Fruit fly (Drosophila melanogaster) whole organism, embryonic: ENCODE results near the gene CG10570.

ENCODE experiments used
- Bgb ChIP-seq: fragments of 200-800 bp; sonication (Bioruptor generic); IDR thresholded peaks from 2 replicates; pipeline ENCODE4 v1.3.6; 2022; ENCODE audit warnings: missing biosample characterization, missing genetic modification characterization; ENCODE audit not compliant: partially characterized antibody
- CG10565 ChIP-seq: fragments of 200-800 bp; sonication (Bioruptor generic); optimal IDR thresholded peaks from 3 replicates; lab custom pipeline; 2016; ENCODE audit warnings: missing biosample characterization, mild to moderate bottlenecking, missing genetic modification characterization
- CG10959 ChIP-seq: fragments of 200-800 bp; sonication (Bioruptor generic); IDR thresholded peaks from 2 replicates; pipeline ENCODE4 v1.3.6; 2022; ENCODE audit warnings: missing biosample characterization, missing genetic modification characterization
- CG12071 ChIP-seq: fragments of 200-800 bp; sonication (Bioruptor generic); optimal IDR thresholded peaks from 3 replicates; lab custom pipeline; 2018; ENCODE audit warnings: missing biosample characterization, mild to moderate bottlenecking, missing genetic modification characterization
- CG12391 ChIP-seq: fragments of 200-800 bp; sonication (Bioruptor generic); optimal IDR thresholded peaks from 3 replicates; lab custom pipeline; 2018; ENCODE audit warnings: missing biosample characterization, mild to moderate bottlenecking, missing genetic modification characterization, moderate library complexity
- CG13894 ChIP-seq: fragments of 200-800 bp; sonication (Bioruptor generic); optimal IDR thresholded peaks from 3 replicates; lab custom pipeline; 2018; ENCODE audit warnings: missing biosample characterization, mild to moderate bottlenecking, missing genetic modification characterization, moderate library complexity
- CG14014 ChIP-seq: fragments of 200-800 bp; sonication (Bioruptor generic); IDR thresholded peaks from 2 replicates; pipeline ENCODE4 v1.3.6; 2022; ENCODE audit warnings: missing biosample characterization, missing genetic modification characterization
- CG17328 ChIP-seq: fragments of 200-800 bp; sonication (Bioruptor generic); IDR thresholded peaks from 2 replicates; pipeline ENCODE4 v1.3.6; 2022; ENCODE audit warnings: missing biosample characterization, missing genetic modification characterization
- CG17361 ChIP-seq: fragments of 200-800 bp; sonication (Bioruptor generic); IDR thresholded peaks from 3 replicates; pipeline ENCODE4 v1.3.6; 2022; ENCODE audit warnings: missing biosample characterization, missing genetic modification characterization
- CG2199 ChIP-seq: fragments of 200-800 bp; sonication (Bioruptor generic); IDR thresholded peaks from 3 replicates; pipeline ENCODE4 v1.3.6; 2022; ENCODE audit warnings: missing biosample characterization, missing genetic modification characterization
- CG2875 ChIP-seq: fragments of 200-800 bp; sonication (Bioruptor generic); optimal IDR thresholded peaks from 2 replicates; lab custom pipeline; 2017; ENCODE audit warnings: missing biosample characterization, mild to moderate bottlenecking, missing genetic modification characterization, missing genetic modification reagents
- CG32532 ChIP-seq: fragments of 200-800 bp; sonication (Bioruptor generic); IDR thresholded peaks from 2 replicates; pipeline ENCODE4 v1.3.6; 2022; ENCODE audit warnings: missing biosample characterization, missing genetic modification characterization
- CG32767 ChIP-seq: fragments of 200-800 bp; sonication (Bioruptor generic); IDR thresholded peaks from 2 replicates; pipeline ENCODE4 v1.3.6; 2022; ENCODE audit warnings: missing biosample characterization, missing genetic modification characterization
- CG8388 ChIP-seq: fragments of 200-800 bp; sonication (Bioruptor generic); optimal IDR thresholded peaks from 2 replicates; lab custom pipeline; 2019; ENCODE audit warnings: missing biosample characterization, mild to moderate bottlenecking, missing genetic modification characterization, moderate library complexity
- CTCF ChIP-seq: fragments of 200-800 bp; sonication (Bioruptor generic); optimal IDR thresholded peaks from 2 replicates; lab custom pipeline; 2017; ENCODE audit warnings: missing biosample characterization, mild to moderate bottlenecking, missing genetic modification characterization, moderate library complexity
- D ChIP-seq, 2 experiments: fragments of 200-800 bp in 1 of 2; fragments of >200 bp in 1 of 2; sonication (Bioruptor generic) in 1 of 2; optimal IDR thresholded peaks; 2 replicates in 1 of 2; 3 replicates in 1 of 2; lab custom pipeline; 2017; ENCODE audit warnings: mild to moderate bottlenecking in 1 of 2, missing biosample characterization in 1 of 2, missing genetic modification characterization in 1 of 2, missing genetic modification reagents in 1 of 2
- E2f1 ChIP-seq: fragments of 200-800 bp; sonication (Bioruptor generic); IDR thresholded peaks from 2 replicates; pipeline ENCODE4 v1.3.6; 2022; ENCODE audit warnings: missing biosample characterization, missing genetic modification characterization
- Fer1 ChIP-seq: fragments of 200-800 bp; sonication (Bioruptor generic); optimal IDR thresholded peaks from 2 replicates; lab custom pipeline; 2017; ENCODE audit warnings: missing biosample characterization, mild to moderate bottlenecking, missing genetic modification characterization
- Fer3 ChIP-seq: fragments of 200-800 bp; sonication (Bioruptor generic); optimal IDR thresholded peaks from 2 replicates; lab custom pipeline; 2018; ENCODE audit warnings: missing biosample characterization, mild to moderate bottlenecking, missing genetic modification characterization, moderate library complexity
- GATAe ChIP-seq: fragments of 200-800 bp; sonication (Bioruptor generic); conservative IDR thresholded peaks from 2 replicates; pipeline ENCODE4 v1.3.6; 2022; ENCODE audit warnings: missing biosample characterization, missing genetic modification characterization
- Meics ChIP-seq: fragments of 200-800 bp; sonication (Bioruptor generic); optimal IDR thresholded peaks from 2 replicates; lab custom pipeline; 2017; ENCODE audit warnings: missing biosample characterization, mild to moderate bottlenecking, missing genetic modification characterization
- NC2α ChIP-seq: fragments of 200-800 bp; sonication (Bioruptor generic); optimal IDR thresholded peaks from 2 replicates; lab custom pipeline; 2016; ENCODE audit warnings: missing biosample characterization, missing genetic modification characterization
- Nf-YC ChIP-seq: fragments of 200-800 bp; optimal IDR thresholded peaks from 3 replicates; lab custom pipeline; 2019; ENCODE audit warnings: missing biosample characterization, mild to moderate bottlenecking, missing genetic modification characterization, moderate library complexity
- Pdp1 ChIP-seq, 2 experiments: fragments of 200-800 bp; sonication (Bioruptor generic); optimal IDR thresholded peaks; 3 replicates each; lab custom pipeline; 2016; ENCODE audit warnings: missing biosample characterization in 2 of 2, missing genetic modification characterization in 2 of 2, mild to moderate bottlenecking in 1 of 2, moderate library complexity in 1 of 2
- Rfx ChIP-seq: fragments of 200-800 bp; sonication (Bioruptor generic); IDR thresholded peaks from 2 replicates; pipeline ENCODE4 v1.3.6; 2022; ENCODE audit warnings: missing biosample characterization, missing genetic modification characterization
- Trl ChIP-seq, 3 experiments: fragments of >200 bp in 2 of 3; fragments of 200-800 bp in 1 of 3; sonication (Bioruptor generic) in 1 of 3; optimal IDR thresholded peaks; 2 replicates in 1 of 3; 3 replicates in 2 of 3; lab custom pipeline; 2016 to 2017; ENCODE audit warnings: missing biosample characterization in 1 of 3, missing genetic modification characterization in 1 of 3
- abd-A ChIP-seq: fragments of 200-800 bp; sonication (Bioruptor generic); optimal IDR thresholded peaks from 3 replicates; lab custom pipeline; 2019; ENCODE audit warnings: missing biosample characterization, mild to moderate bottlenecking, missing genetic modification characterization, moderate library complexity
- amos ChIP-seq: fragments of 200-800 bp; sonication (Bioruptor generic); IDR thresholded peaks from 2 replicates; pipeline ENCODE4 v1.3.6; 2022; ENCODE audit warnings: missing biosample characterization, missing genetic modification characterization; ENCODE audit not compliant: partially characterized antibody
- ash1 ChIP-seq: fragments of 200-800 bp; sonication (Bioruptor generic); optimal IDR thresholded peaks from 2 replicates; lab custom pipeline; 2018; ENCODE audit warnings: missing biosample characterization, mild to moderate bottlenecking, missing genetic modification characterization
- fd64A ChIP-seq: fragments of 200-800 bp; sonication (Bioruptor generic); optimal IDR thresholded peaks from 3 replicates; lab custom pipeline; 2018; ENCODE audit warnings: missing biosample characterization, mild to moderate bottlenecking, missing genetic modification characterization
- ftz-f1 ChIP-seq: fragments of 200-800 bp; sonication (Bioruptor generic); optimal IDR thresholded peaks from 2 replicates; lab custom pipeline; 2016; ENCODE audit warnings: missing biosample characterization, missing genetic modification characterization
- gsb-n ChIP-seq: fragments of 200-800 bp; sonication (Bioruptor generic); optimal IDR thresholded peaks from 3 replicates; lab custom pipeline; 2018; ENCODE audit warnings: missing biosample characterization, mild to moderate bottlenecking, missing genetic modification characterization
- hkb ChIP-seq, 2 experiments: fragments of 200-800 bp in 1 of 2; fragments of >200 bp in 1 of 2; sonication (Bioruptor generic) in 1 of 2; IDR thresholded peaks in 1 of 2; optimal IDR thresholded peaks in 1 of 2; 2 replicates each; pipeline versions ENCODE4 v1.3.6 to Lab custom; 2017 to 2022; ENCODE audit warnings: missing biosample characterization in 1 of 2, missing genetic modification characterization in 1 of 2
- kah ChIP-seq: fragments of 200-800 bp; sonication (Bioruptor generic); optimal IDR thresholded peaks from 2 replicates; lab custom pipeline; 2018; ENCODE audit warnings: missing biosample characterization, mild to moderate bottlenecking, missing genetic modification characterization
- klu ChIP-seq: fragments of 200-800 bp; sonication (Bioruptor generic); IDR thresholded peaks from 2 replicates; pipeline ENCODE4 v1.3.6; 2022; ENCODE audit warnings: missing biosample characterization, missing genetic modification characterization
- knrl ChIP-seq: fragments of 200-800 bp; sonication (Bioruptor generic); IDR thresholded peaks from 3 replicates; pipeline ENCODE4 v1.3.6; 2022; ENCODE audit warnings: missing biosample characterization, missing genetic modification characterization; ENCODE audit not compliant: partially characterized antibody
- oc ChIP-seq: fragments of 200-800 bp; sonication (Bioruptor generic); optimal IDR thresholded peaks from 2 replicates; lab custom pipeline; 2018; ENCODE audit warnings: missing biosample characterization, mild to moderate bottlenecking, missing genetic modification characterization, moderate library complexity
- peb ChIP-seq: fragments of 200-800 bp; sonication (Bioruptor generic); IDR thresholded peaks from 2 replicates; pipeline ENCODE4 v1.3.6; 2022; ENCODE audit warnings: missing biosample characterization, missing genetic modification characterization
- pros ChIP-seq: fragments of 200-800 bp; sonication (Bioruptor generic); optimal IDR thresholded peaks from 3 replicates; lab custom pipeline; 2019; ENCODE audit warnings: missing biosample characterization, mild to moderate bottlenecking, missing genetic modification characterization, moderate library complexity
- ranshi ChIP-seq: fragments of 200-800 bp; sonication (Bioruptor generic); IDR thresholded peaks from 2 replicates; pipeline ENCODE4 v1.3.6; 2022; ENCODE audit warnings: missing biosample characterization, missing genetic modification characterization
- sens ChIP-seq: fragments of 200-800 bp; sonication (Bioruptor generic); peaks from one replicate; lab custom pipeline; 2016; ENCODE audit warnings: missing biosample characterization, missing genetic modification characterization
- stwl ChIP-seq: fragments of 200-800 bp; sonication (Bioruptor generic); optimal IDR thresholded peaks from 3 replicates; lab custom pipeline; 2018; ENCODE audit warnings: missing biosample characterization, mild to moderate bottlenecking, missing genetic modification characterization, moderate library complexity
- tll ChIP-seq, 2 experiments: fragments of 200-800 bp in 1 of 2; fragments of >200 bp in 1 of 2; sonication (Bioruptor generic) in 1 of 2; optimal IDR thresholded peaks; 2 replicates each; lab custom pipeline; 2017 to 2019; ENCODE audit warnings: missing biosample characterization in 2 of 2, missing genetic modification characterization in 2 of 2, mild to moderate bottlenecking in 1 of 2, moderate library complexity in 1 of 2
- twi ChIP-seq: fragments of 200-800 bp; optimal IDR thresholded peaks from 2 replicates; lab custom pipeline; 2019; ENCODE audit warnings: missing biosample characterization, mild to moderate bottlenecking, missing genetic modification characterization, moderate library complexity

CG10570 gene

DNA sequence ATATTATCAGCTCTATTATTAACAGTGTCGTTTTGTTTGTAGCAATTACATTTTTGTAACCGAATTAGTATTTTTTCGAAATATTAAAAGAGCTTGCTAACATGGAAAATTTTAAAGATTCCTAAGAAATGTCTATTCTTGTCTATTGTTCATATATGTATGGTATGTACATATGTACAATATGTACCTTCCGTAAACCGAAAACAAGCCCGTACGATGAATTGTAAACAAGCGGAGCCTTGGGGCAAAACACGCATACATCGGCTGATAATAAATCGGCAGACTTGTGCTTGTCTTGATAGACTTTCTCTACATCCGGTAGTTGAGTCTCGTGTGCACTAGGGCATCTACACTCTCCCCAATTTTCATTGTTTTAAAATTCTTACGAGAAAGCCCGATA, 11.8 kb upstream of the CG10570 start (continued):
- peak; percentile 11 for TF ChIP-seq CG8388

DNA sequence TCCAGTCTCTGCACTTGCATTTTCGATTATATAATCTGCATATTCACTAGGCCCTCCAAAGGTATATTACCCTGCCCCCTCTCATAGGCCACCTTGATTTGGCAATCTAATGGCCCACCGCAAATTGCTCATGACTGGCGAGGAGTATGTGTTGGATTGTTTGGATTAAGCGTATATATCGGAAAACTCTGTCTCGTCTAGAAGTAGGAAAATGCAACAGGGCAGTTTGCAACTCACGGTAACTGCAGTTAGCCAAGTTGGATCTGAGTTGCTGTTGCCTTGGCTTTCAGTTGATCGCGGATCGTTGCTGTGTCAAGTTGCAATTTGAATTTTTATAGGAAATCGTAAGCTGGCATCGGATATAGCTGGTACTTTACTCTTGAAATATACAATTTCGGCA, 8.0 kb upstream of the CG10570 start, which contains the start of gene Ugt36F1:
Gene Ugt36F1 (plus strand): TSS at position 301 of the 400 bp plus-strand sequence.
- TF ChIP-seq Pdp1 (GFP tag; optimal IDR thresholded peaks at IDR 0.05; lab: Kevin White, UChicago) (peak in 1 of 2 experiments; percentile 77), twi (tag; lab: Kevin White, UChicago) (no peak)

DNA sequence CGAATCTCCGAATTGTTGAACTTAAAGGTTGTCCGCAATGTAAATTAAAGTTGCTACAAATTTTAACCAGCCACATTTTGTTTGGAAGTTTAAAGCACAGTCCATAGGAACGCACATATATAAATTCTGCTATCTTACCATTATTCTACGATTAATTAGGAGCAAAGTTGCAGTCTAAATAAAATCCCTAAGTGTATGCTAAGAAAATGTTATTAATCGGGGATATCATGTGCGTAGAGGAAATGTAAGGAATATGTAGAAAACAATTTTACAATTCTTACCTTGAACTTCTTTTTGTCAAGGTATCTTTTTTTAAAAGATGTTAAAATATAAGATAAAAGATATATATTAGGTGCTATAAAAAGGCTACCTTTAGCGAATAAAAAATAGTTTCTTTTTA, 7.3 kb upstream of the CG10570 start:
- TF ChIP-seq Bgb (GFP tag; lab: Robert Waterston, UW) (peak; percentile 65), Trl (optimal IDR thresholded peaks at IDR 0.05; lab: Kevin White, UChicago) (no peak), Trl (GFP tag; optimal IDR thresholded peaks at IDR 0.05; lab: Kevin White, UChicago) (no peak), ranshi (GFP tag; lab: Robert Waterston, UW) (no peak), pros (GFP tag; lab: Kevin White, UChicago) (no peak), knrl (peak; percentile 39; the same call in 2 of the 3 replicates), kah (GFP tag; lab: Kevin White, UChicago) (no peak), CG17328 (GFP tag; lab: Robert Waterston, UW) (no peak), CG2199 (peak; percentile 21; the same call in 1 of the 3 replicates), ash1 (GFP tag; lab: Kevin White, UChicago) (no peak), CTCF (GFP tag; lab: Kevin White, UChicago) (peak; percentile 59), NC2α (GFP tag; lab: Kevin White, UChicago) (no peak), sens (peak; percentile 21), stwl (tag; lab: Kevin White, UChicago) (peak; percentile 16), ftz-f1 (GFP tag; lab: Kevin White, UChicago) (peak; percentile 70), amos (GFP tag; lab: Robert Waterston, UW) (peak; percentile 48; the same call in 1 of the 2 replicates)
- TF ChIP-seq, all 482 proteins: peak for 8

DNA sequence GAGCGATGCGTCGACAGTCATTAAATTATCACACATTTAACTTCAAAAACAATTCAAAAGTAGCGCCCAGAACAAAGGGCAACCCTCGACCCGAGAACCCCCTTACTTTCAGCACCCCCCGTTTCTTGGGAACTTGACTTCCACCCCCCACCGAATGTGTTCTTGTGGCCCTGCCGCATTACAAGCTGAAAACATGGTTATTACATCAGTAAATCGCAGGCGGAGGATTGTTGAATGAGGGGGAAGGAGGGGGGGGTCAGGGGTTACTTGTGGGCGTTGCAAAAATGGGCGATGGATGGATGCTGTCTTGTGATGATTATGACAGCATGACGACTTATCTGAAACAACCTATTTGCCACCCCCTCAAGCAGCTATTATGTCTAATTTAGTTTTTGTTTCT, 4.1 kb upstream of the CG10570 start:
- TF ChIP-seq oc (peak; percentile 79), hkb (optimal IDR thresholded peaks at IDR 0.05; lab: Kevin White, UChicago) (no peak), hkb (GFP tag; IDR thresholded peaks at IDR 0.05; lab: Robert Waterston, UW) (0 out of 2 replicates have a peak, but pooled peaks have one; percentile 36), Fer1 (no peak), CG2875 (GFP tag; lab: Kevin White, UChicago) (no peak), CG10565 (GFP tag; lab: Kevin White, UChicago) (no peak), D (optimal IDR thresholded peaks at IDR 0.05; lab: Kevin White, UChicago) (no peak), D (GFP tag; optimal IDR thresholded peaks at IDR 0.05; lab: Kevin White, UChicago) (peak; percentile 27), E2f1 (GFP tag; lab: Robert Waterston, UW) (no peak), CG10959 (GFP tag; lab: Robert Waterston, UW) (no peak), GATAe (no peak), CG32767 (GFP tag; lab: Robert Waterston, UW) (no peak), CG32532 (no peak), CG12071 (GFP tag; lab: Kevin White, UChicago) (no peak), CG14014 (GFP tag; lab: Robert Waterston, UW) (no peak), CG13894 (tag; lab: Kevin White, UChicago) (no peak), Rfx (GFP tag; lab: Robert Waterston, UW) (no peak), CG17361 (no peak), amos (GFP tag; lab: Robert Waterston, UW) (no peak), Fer3 (tag; lab: Kevin White, UChicago) (no peak), gsb-n (tag; lab: Kevin White, UChicago) (peak; percentile 48), tll (GFP tag; optimal IDR thresholded peaks at IDR 0.05; lab: Kevin White, UChicago) (peak in 1 of 2 experiments; percentile 59), pros (GFP tag; lab: Kevin White, UChicago) (peak; percentile 68), fd64A (no peak), peb (GFP tag; lab: Robert Waterston, UW) (no peak), Meics (GFP tag; lab: Kevin White, UChicago) (no peak), klu (GFP tag; lab: Robert Waterston, UW) (no peak), abd-A (peak; percentile 92), CG12391 (tag; lab: Kevin White, UChicago) (no peak), Nf-YC (peak; percentile 29)
